Worm (Caenorhabditis elegans): ENCODE measurements around the gene srz-10.

DNA sequence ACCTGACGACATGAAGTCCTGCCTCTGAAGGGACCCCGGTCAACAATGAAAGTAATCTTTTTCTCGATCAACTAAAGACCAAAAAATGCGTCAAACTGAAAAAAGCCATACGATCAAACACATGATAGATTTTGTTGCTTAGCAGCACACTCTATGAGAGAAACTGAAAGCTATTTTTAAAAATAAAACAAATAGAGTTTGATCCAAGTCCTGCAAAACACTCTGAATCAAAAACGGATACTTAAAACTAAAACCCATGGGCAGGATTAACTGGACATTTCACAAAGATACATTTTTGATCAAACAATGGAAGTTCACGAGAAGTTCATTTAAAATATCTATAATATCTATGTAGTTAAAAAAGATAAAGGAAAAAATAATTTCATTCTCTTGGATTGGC is 41.5 kb downstream of the srz-10 start, which contains the start of gene T10H4.13:
- TF ChIP-seq dpl-1 (GFP tag; optimal IDR thresholded peaks at IDR 0.05) = no peak
- no peak for TF ChIP-seq nhr-90 (tag; optimal IDR thresholded peaks at IDR 0.05)
- TF ChIP-seq F57C9.4 (tag; optimal IDR thresholded peaks at IDR 0.05) = no peak
